Fruit fly (Drosophila melanogaster) whole organism, pupa: ENCODE results near the gene Or33a.
A peak's percentile ranks its signal among the peaks of the same experiment; 100 is the strongest.

Experiments
- CG10348 ChIP-seq: fragments of 200-800 bp; sonication (Bioruptor generic); IDR thresholded peaks from 2 replicates; pipeline ENCODE4 v1.3.6; 2022; ENCODE audit warnings: missing biosample characterization, missing genetic modification characterization
- CG12605 ChIP-seq: fragments of 200-800 bp; sonication (Bioruptor generic); IDR thresholded peaks from 2 replicates; pipeline ENCODE4 v1.3.6; 2022; ENCODE audit warnings: missing biosample characterization, missing genetic modification characterization
- CG13204 ChIP-seq: fragments of 200-800 bp; sonication (Bioruptor generic); optimal IDR thresholded peaks from 2 replicates; lab custom pipeline; 2018; ENCODE audit warnings: missing biosample characterization, mild to moderate bottlenecking, missing genetic modification characterization, moderate library complexity
- CG14655 ChIP-seq: fragments of 200-800 bp; sonication (Bioruptor generic); optimal IDR thresholded peaks from 3 replicates; lab custom pipeline; 2017; ENCODE audit warnings: mild to moderate bottlenecking, missing biosample characterization, missing genetic modification reagents, missing genetic modification characterization
- CG15710 ChIP-seq: fragments of 200-800 bp; sonication (Bioruptor generic); optimal IDR thresholded peaks from 2 replicates; lab custom pipeline; 2018; ENCODE audit warnings: missing biosample characterization, mild to moderate bottlenecking, missing genetic modification characterization, moderate library complexity
- CG17806 ChIP-seq: fragments of 200-800 bp; sonication (Bioruptor generic); optimal IDR thresholded peaks from 2 replicates; lab custom pipeline; 2018; ENCODE audit warnings: missing biosample characterization, mild to moderate bottlenecking, missing genetic modification characterization, moderate library complexity
- CG32121 ChIP-seq: fragments of 200-800 bp; sonication (Bioruptor generic); IDR thresholded peaks from 2 replicates; pipeline ENCODE4 v1.3.6; 2022; ENCODE audit warnings: missing biosample characterization, missing genetic modification characterization
- CG34367 ChIP-seq: fragments of 200-800 bp; sonication (Bioruptor generic); optimal IDR thresholded peaks from 2 replicates; lab custom pipeline; 2018; ENCODE audit warnings: missing biosample characterization, mild to moderate bottlenecking, missing genetic modification characterization
- CG4496 ChIP-seq: fragments of 200-800 bp; sonication (Bioruptor generic); IDR thresholded peaks from 3 replicates; pipeline ENCODE4 v1.3.6; 2022; ENCODE audit warnings: missing biosample characterization, missing genetic modification characterization
- CG8159 ChIP-seq: fragments of 200-800 bp; sonication (Bioruptor generic); optimal IDR thresholded peaks from 3 replicates; lab custom pipeline; 2018; ENCODE audit warnings: missing biosample characterization, mild to moderate bottlenecking, missing genetic modification characterization, moderate library complexity
- CG8301 ChIP-seq: fragments of 200-800 bp; sonication (Bioruptor generic); optimal IDR thresholded peaks from 2 replicates; lab custom pipeline; 2018; ENCODE audit warnings: missing biosample characterization, mild to moderate bottlenecking, missing genetic modification characterization
- CG9948 ChIP-seq: fragments of 200-800 bp; sonication (Bioruptor generic); optimal IDR thresholded peaks from 2 replicates; lab custom pipeline; 2018; ENCODE audit warnings: missing biosample characterization, mild to moderate bottlenecking, missing genetic modification characterization, moderate library complexity
- D1 ChIP-seq: fragments of 200-800 bp; sonication (Bioruptor generic); optimal IDR thresholded peaks from 2 replicates; lab custom pipeline; 2018; ENCODE audit warnings: missing biosample characterization, mild to moderate bottlenecking, missing genetic modification characterization, moderate library complexity
- EcR ChIP-seq: fragments of 200-800 bp; sonication (Bioruptor generic); optimal IDR thresholded peaks from 3 replicates; lab custom pipeline; 2019; ENCODE audit warnings: missing biosample characterization, missing genetic modification characterization, mild to moderate bottlenecking, moderate library complexity, missing genetic modification reagents
- Ets98B ChIP-seq: fragments of 200-800 bp; sonication (Bioruptor generic); IDR thresholded peaks from 2 replicates; pipeline ENCODE4 v1.3.6; 2022; ENCODE audit warnings: missing biosample characterization, missing genetic modification characterization
- Pif1A ChIP-seq: fragments of 200-800 bp; sonication (Bioruptor generic); optimal IDR thresholded peaks from 3 replicates; lab custom pipeline; 2016; ENCODE audit warnings: missing biosample characterization, missing genetic modification characterization
- Pif1B ChIP-seq: fragments of 200-800 bp; sonication (Bioruptor generic); optimal IDR thresholded peaks from 3 replicates; lab custom pipeline; 2016; ENCODE audit warnings: missing biosample characterization, missing genetic modification characterization
- Snoo ChIP-seq: fragments of 200-800 bp; sonication (Bioruptor generic); optimal IDR thresholded peaks from 3 replicates; lab custom pipeline; 2017; ENCODE audit warnings: missing biosample characterization, mild to moderate bottlenecking, missing genetic modification characterization, inconsistent platforms
- fd96Ca ChIP-seq: fragments of 200-800 bp; sonication (Bioruptor generic); IDR thresholded peaks from 3 replicates; pipeline ENCODE4 v1.3.6; 2022; ENCODE audit warnings: missing biosample characterization, missing genetic modification characterization
- gl ChIP-seq: fragments of 200-800 bp; sonication (Bioruptor generic); optimal IDR thresholded peaks from 2 replicates; lab custom pipeline; 2018; ENCODE audit warnings: missing biosample characterization, mild to moderate bottlenecking, missing genetic modification characterization
- rn ChIP-seq: fragments of 200-800 bp; sonication (Bioruptor generic); IDR thresholded peaks from 2 replicates; pipeline ENCODE4 v1.3.6; 2022; ENCODE audit warnings: missing biosample characterization, missing genetic modification characterization

Gene Or33a

dm6 chr2L:11928464-11928863, 5.8 kb upstream of the Or33a start, which contains the start of gene Pde1c:
Pde1c (minus strand) TSS chr2L:11928572.
- TF ChIP-seq CG34367 (tag; lab: Kevin White, UChicago) (no peak), rn (GFP tag; lab: Robert Waterston, UW) (no peak), CG10348 (GFP tag; lab: Robert Waterston, UW) (no peak), CG4496 (GFP tag; lab: Robert Waterston, UW) (no peak), gl (tag; lab: Kevin White, UChicago) (no peak), CG14655 (GFP tag; lab: Kevin White, UChicago) (no peak)

- peak; percentile 5 for TF ChIP-seq CG14655 (GFP tag; lab: Kevin White, UChicago)
- TF ChIP-seq rn (GFP tag; lab: Robert Waterston, UW): peak; percentile 10; the same call in 1 of the 2 replicates
- TF ChIP-seq fd96Ca (GFP tag; lab: Robert Waterston, UW): no peak
Observed at dm6 chr2L:11931603-11932002, 2.7 kb upstream of the Or33a start.

DNA sequence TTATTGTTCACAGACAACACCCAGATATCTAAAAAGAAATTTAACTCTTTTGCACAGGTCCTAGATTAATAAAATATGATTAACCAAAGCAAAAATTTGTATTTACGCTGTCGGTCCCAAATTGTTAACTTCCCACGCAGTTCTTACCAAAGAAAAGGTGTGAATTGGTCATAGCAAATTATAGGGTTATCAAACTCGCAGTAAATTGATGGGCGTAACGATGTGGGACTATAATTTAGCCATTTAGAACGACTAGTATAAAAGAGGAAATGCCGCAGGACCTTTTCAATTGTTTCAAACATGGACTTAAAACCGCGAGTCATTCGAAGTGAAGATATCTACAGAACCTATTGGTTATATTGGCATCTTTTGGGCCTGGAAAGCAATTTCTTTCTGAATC, 1.6 kb downstream of the Or33a start, which contains the start of gene Or33b:
Gene Or33b (plus strand): TSS at position 301 of the 400 bp plus-strand sequence.
- TF ChIP-seq CG13204 (GFP tag; lab: Kevin White, UChicago): no peak
- no peak for TF ChIP-seq CG8159 (tag; lab: Kevin White, UChicago)
- TF ChIP-seq D1 (tag; lab: Kevin White, UChicago): no peak
- no peak for TF ChIP-seq CG34367 (tag; lab: Kevin White, UChicago)
- no peak for TF ChIP-seq Snoo (tag; lab: Kevin White, UChicago)
- no peak for TF ChIP-seq CG15710 (tag; lab: Kevin White, UChicago)
- no peak for TF ChIP-seq rn (GFP tag; lab: Robert Waterston, UW)
- TF ChIP-seq CG32121 (GFP tag; lab: Robert Waterston, UW): no peak
- TF ChIP-seq CG8301: no peak
- TF ChIP-seq fd96Ca (GFP tag; lab: Robert Waterston, UW): no peak
- no peak for TF ChIP-seq Pif1B (GFP tag; lab: Kevin White, UChicago)
- no peak for TF ChIP-seq CG14655 (GFP tag; lab: Kevin White, UChicago)
- no peak for TF ChIP-seq CG12605 (GFP tag; lab: Robert Waterston, UW)
- TF ChIP-seq CG10348 (GFP tag; lab: Robert Waterston, UW): no peak
- TF ChIP-seq CG4496 (GFP tag; lab: Robert Waterston, UW): no peak

DNA sequence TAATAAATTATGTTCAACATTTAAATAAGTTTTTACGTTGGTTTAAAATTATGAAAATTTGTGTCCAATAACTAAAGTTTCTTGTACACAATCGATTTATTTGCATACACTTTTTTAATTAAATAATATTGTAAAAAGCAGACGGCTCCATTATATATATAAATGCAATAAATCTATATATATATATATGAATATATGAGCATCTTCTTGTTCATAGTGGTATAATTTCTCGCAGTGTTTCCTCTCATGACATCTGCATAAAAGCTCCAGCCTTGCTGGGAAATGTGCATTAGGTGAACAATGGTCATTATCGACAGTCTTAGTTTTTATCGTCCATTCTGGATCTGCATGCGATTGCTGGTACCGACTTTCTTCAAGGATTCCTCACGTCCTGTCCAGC, 3.4 kb downstream of the Or33a start, which contains the start of gene Or33c:
Gene Or33c (plus strand): TSS at position 301 of the 400 bp plus-strand sequence.
- no peak for TF ChIP-seq Pif1B (GFP tag; lab: Kevin White, UChicago)

- TF ChIP-seq Pif1B (GFP tag; lab: Kevin White, UChicago) (no peak), EcR (GFP tag; lab: Kevin White, UChicago) (no peak), D1 (tag; lab: Kevin White, UChicago) (no peak), CG9948 (tag; lab: Kevin White, UChicago) (no peak), CG12605 (GFP tag; lab: Robert Waterston, UW) (no peak), CG32121 (GFP tag; lab: Robert Waterston, UW) (no peak), CG10348 (GFP tag; lab: Robert Waterston, UW) (no peak), CG14655 (GFP tag; lab: Kevin White, UChicago) (no peak), CG13204 (GFP tag; lab: Kevin White, UChicago) (no peak), Snoo (tag; lab: Kevin White, UChicago) (no peak)
Observed at dm6 chr2L:11940620-11941019, 6.3 kb downstream of the Or33a start.

dm6 chr2L:11942265-11942664, 8.0 kb downstream of the Or33a start:
- TF ChIP-seq CG4496 (GFP tag; lab: Robert Waterston, UW) (peak; percentile 52; the same call in 1 of the 3 replicates), D1 (tag; lab: Kevin White, UChicago) (no peak), Pif1A (no peak), Ets98B (GFP tag; lab: Robert Waterston, UW) (0 out of 2 replicates have a peak, but pooled peaks have one; percentile 5), CG10348 (GFP tag; lab: Robert Waterston, UW) (no peak), CG8159 (tag; lab: Kevin White, UChicago) (peak; percentile 12), CG8301 (peak; percentile 10), CG14655 (GFP tag; lab: Kevin White, UChicago) (peak; percentile 14), Pif1B (GFP tag; lab: Kevin White, UChicago) (no peak), CG12605 (GFP tag; lab: Robert Waterston, UW) (no peak), rn (GFP tag; lab: Robert Waterston, UW) (no peak), CG15710 (tag; lab: Kevin White, UChicago) (no peak), CG17806 (tag; lab: Kevin White, UChicago) (no peak)

- TF ChIP-seq gl (tag; lab: Kevin White, UChicago): no peak
- TF ChIP-seq Ets98B (GFP tag; lab: Robert Waterston, UW): no peak
- TF ChIP-seq Pif1B (GFP tag; lab: Kevin White, UChicago): no peak
- TF ChIP-seq CG10348 (GFP tag; lab: Robert Waterston, UW): no peak
- TF ChIP-seq CG9948 (tag; lab: Kevin White, UChicago): no peak
- TF ChIP-seq Snoo (tag; lab: Kevin White, UChicago): no peak
- no peak for TF ChIP-seq D1 (tag; lab: Kevin White, UChicago)
- TF ChIP-seq CG8159 (tag; lab: Kevin White, UChicago): no peak
- no peak for TF ChIP-seq CG17806 (tag; lab: Kevin White, UChicago)
- no peak for TF ChIP-seq Pif1A
- TF ChIP-seq CG15710 (tag; lab: Kevin White, UChicago): no peak
- TF ChIP-seq EcR (GFP tag; lab: Kevin White, UChicago): no peak
- TF ChIP-seq rn (GFP tag; lab: Robert Waterston, UW): no peak
- no peak for TF ChIP-seq CG34367 (tag; lab: Kevin White, UChicago)
- TF ChIP-seq CG12605 (GFP tag; lab: Robert Waterston, UW): no peak
- TF ChIP-seq CG32121 (GFP tag; lab: Robert Waterston, UW): no peak
- TF ChIP-seq CG8301: no peak
- TF ChIP-seq CG14655 (GFP tag; lab: Kevin White, UChicago): no peak
- no peak for TF ChIP-seq CG4496 (GFP tag; lab: Robert Waterston, UW)
Observed at dm6 chr2L:11942826-11943225, 8.5 kb downstream of the Or33a start.
